Fruit fly (Drosophila melanogaster) whole organism, embryonic: ENCODE results near the gene Prp18.

Experiments
- CG11560 ChIP-seq: fragments of 200-800 bp; sonication (Bioruptor generic); IDR thresholded peaks from 3 replicates; pipeline ENCODE4 v1.3.6; 2022; ENCODE audit warnings: missing biosample characterization, missing genetic modification characterization
- CG13624 ChIP-seq: fragments of 200-800 bp; sonication (Bioruptor generic); optimal IDR thresholded peaks from 2 replicates; lab custom pipeline; 2016; ENCODE audit warnings: missing biosample characterization, missing genetic modification characterization
- CG13894 ChIP-seq: fragments of 200-800 bp; sonication (Bioruptor generic); optimal IDR thresholded peaks from 3 replicates; lab custom pipeline; 2018; ENCODE audit warnings: missing biosample characterization, mild to moderate bottlenecking, missing genetic modification characterization, moderate library complexity
- CG15073 ChIP-seq: fragments of 200-800 bp; sonication (Bioruptor generic); optimal IDR thresholded peaks from 2 replicates; lab custom pipeline; 2016; ENCODE audit warnings: missing biosample characterization, missing genetic modification characterization
- CG18764 ChIP-seq: fragments of 200-800 bp; sonication (Bioruptor generic); optimal IDR thresholded peaks from 3 replicates; lab custom pipeline; 2016; ENCODE audit warnings: missing biosample characterization, missing genetic modification characterization
- CG2120 ChIP-seq: fragments of 200-800 bp; sonication (Bioruptor generic); optimal IDR thresholded peaks from 3 replicates; lab custom pipeline; 2016; ENCODE audit warnings: missing biosample characterization, missing genetic modification characterization
- CG34376 ChIP-seq: fragments of 200-800 bp; sonication (Bioruptor generic); optimal IDR thresholded peaks from 2 replicates; lab custom pipeline; 2018; ENCODE audit warnings: missing biosample characterization, mild to moderate bottlenecking, missing genetic modification characterization
- CG34422 ChIP-seq: fragments of 200-800 bp; sonication (Bioruptor generic); IDR thresholded peaks from 3 replicates; pipeline ENCODE4 v1.3.6; 2022; ENCODE audit warnings: missing biosample characterization, missing genetic modification characterization
- CG4617 ChIP-seq: fragments of 200-800 bp; sonication (Bioruptor generic); optimal IDR thresholded peaks from 3 replicates; lab custom pipeline; 2016; ENCODE audit warnings: missing biosample characterization, missing genetic modification characterization, borderline replicate concordance
- CG5245 ChIP-seq: fragments of 200-800 bp; sonication (Bioruptor generic); optimal IDR thresholded peaks from 3 replicates; lab custom pipeline; 2016; ENCODE audit warnings: missing biosample characterization, missing genetic modification characterization
- CG7786 ChIP-seq: fragments of 200-800 bp; sonication (Bioruptor generic); optimal IDR thresholded peaks from 2 replicates; lab custom pipeline; 2016; ENCODE audit warnings: missing biosample characterization, missing genetic modification characterization
- CG7928 ChIP-seq: fragments of 200-800 bp; sonication (Bioruptor generic); optimal IDR thresholded peaks from 2 replicates; lab custom pipeline; 2017; ENCODE audit warnings: missing biosample characterization, mild to moderate bottlenecking, missing genetic modification characterization
- CG9437 ChIP-seq: fragments of 200-800 bp; sonication (Bioruptor generic); optimal IDR thresholded peaks from 2 replicates; lab custom pipeline; 2018; ENCODE audit warnings: missing biosample characterization, mild to moderate bottlenecking, missing genetic modification characterization
- D19A ChIP-seq: fragments of 200-800 bp; optimal IDR thresholded peaks from 3 replicates; lab custom pipeline; 2019; ENCODE audit warnings: missing biosample characterization, mild to moderate bottlenecking, missing genetic modification characterization, moderate library complexity
- Dip2 ChIP-seq: fragments of 200-800 bp; sonication (Bioruptor generic); IDR thresholded peaks from 2 replicates; pipeline ENCODE4 v1.3.6; 2022; ENCODE audit warnings: missing biosample characterization, missing genetic modification characterization
- Dip3 ChIP-seq: fragments of 200-800 bp; sonication (Bioruptor generic); optimal IDR thresholded peaks from 3 replicates; lab custom pipeline; 2016; ENCODE audit warnings: missing biosample characterization, missing genetic modification characterization
- Fer3 ChIP-seq: fragments of 200-800 bp; sonication (Bioruptor generic); optimal IDR thresholded peaks from 2 replicates; lab custom pipeline; 2018; ENCODE audit warnings: missing biosample characterization, mild to moderate bottlenecking, missing genetic modification characterization, moderate library complexity
- HLHmδ ChIP-seq: fragments of 200-800 bp; sonication (Bioruptor generic); optimal IDR thresholded peaks from 2 replicates; lab custom pipeline; 2018; ENCODE audit warnings: missing biosample characterization, mild to moderate bottlenecking, missing genetic modification characterization, moderate library complexity
- HmgZ ChIP-seq: fragments of 200-800 bp; sonication (Bioruptor generic); optimal IDR thresholded peaks from 2 replicates; lab custom pipeline; 2018; ENCODE audit warnings: missing biosample characterization, mild to moderate bottlenecking, missing genetic modification characterization
- Hmx ChIP-seq: fragments of 200-800 bp; sonication (Bioruptor generic); optimal IDR thresholded peaks from 2 replicates; lab custom pipeline; 2016; ENCODE audit warnings: missing biosample characterization, missing genetic modification characterization
- Jarid2 ChIP-seq: fragments of 200-800 bp; sonication (Bioruptor generic); optimal IDR thresholded peaks from 3 replicates; lab custom pipeline; 2017; ENCODE audit warnings: mild to moderate bottlenecking, missing biosample characterization, missing genetic modification reagents, missing genetic modification characterization
- Ptx1 ChIP-seq: fragments of 200-800 bp; sonication (Bioruptor generic); IDR thresholded peaks from 2 replicates; pipeline ENCODE4 v1.3.6; 2022; ENCODE audit warnings: missing biosample characterization, missing genetic modification characterization
- Xbp1 ChIP-seq: fragments of 200-800 bp; sonication (Bioruptor generic); optimal IDR thresholded peaks from 3 replicates; lab custom pipeline; 2016; ENCODE audit warnings: missing biosample characterization, mild to moderate bottlenecking, missing genetic modification characterization
- al ChIP-seq: fragments of 200-800 bp; sonication (Bioruptor generic); IDR thresholded peaks from 2 replicates; pipeline ENCODE4 v1.3.6; 2022; ENCODE audit warnings: missing biosample characterization, missing genetic modification characterization
- bbx ChIP-seq: fragments of 200-800 bp; sonication (Bioruptor generic); IDR thresholded peaks from 2 replicates; pipeline ENCODE4 v1.3.6; 2022; ENCODE audit warnings: missing biosample characterization, missing genetic modification characterization; ENCODE audit not compliant: partially characterized antibody
- bsh ChIP-seq, 2 experiments: fragments of 200-800 bp; sonication (Bioruptor generic); optimal IDR thresholded peaks; 2 replicates each; lab custom pipeline; 2017 to 2018; ENCODE audit warnings: mild to moderate bottlenecking in 2 of 2, missing biosample characterization in 2 of 2, missing genetic modification characterization in 2 of 2, moderate library complexity in 1 of 2
- corto ChIP-seq: fragments of 200-800 bp; sonication (Bioruptor generic); optimal IDR thresholded peaks from 2 replicates; lab custom pipeline; 2016; ENCODE audit warnings: missing biosample characterization, mild to moderate bottlenecking, missing genetic modification characterization, moderate library complexity
- eve ChIP-seq, 2 experiments: fragments of >200 bp; optimal IDR thresholded peaks; 2 replicates each; lab custom pipeline; 2017; ENCODE audit warnings: missing biosample characterization in 2 of 2, missing genetic modification characterization in 2 of 2
- fd96Cb ChIP-seq: fragments of 200-800 bp; sonication (Bioruptor generic); optimal IDR thresholded peaks from 2 replicates; lab custom pipeline; 2018; ENCODE audit warnings: missing biosample characterization, mild to moderate bottlenecking, missing genetic modification characterization, moderate library complexity
- fu2 ChIP-seq: fragments of 200-800 bp; sonication (Bioruptor generic); optimal IDR thresholded peaks from 2 replicates; lab custom pipeline; 2016; ENCODE audit warnings: missing biosample characterization, missing genetic modification characterization
- gce ChIP-seq: fragments of 200-800 bp; sonication (Bioruptor generic); IDR thresholded peaks from 3 replicates; pipeline ENCODE4 v1.3.6; 2022; ENCODE audit warnings: missing biosample characterization, missing genetic modification characterization
- gfzf ChIP-seq: fragments of 200-800 bp; sonication (Bioruptor generic); optimal IDR thresholded peaks from 2 replicates; lab custom pipeline; 2016; ENCODE audit warnings: missing biosample characterization, mild to moderate bottlenecking, missing genetic modification characterization, moderate library complexity
- grn ChIP-seq: fragments of 200-800 bp; sonication (Bioruptor generic); optimal IDR thresholded peaks from 3 replicates; lab custom pipeline; 2017; ENCODE audit warnings: missing biosample characterization, missing genetic modification characterization
- gsb ChIP-seq: fragments of 200-800 bp; sonication (Bioruptor generic); IDR thresholded peaks from 2 replicates; pipeline ENCODE4 v1.3.6; 2022; ENCODE audit warnings: missing biosample characterization, missing genetic modification characterization
- inv ChIP-seq: fragments of 200-800 bp; sonication (Bioruptor generic); IDR thresholded peaks from 2 replicates; pipeline ENCODE4 v1.3.6; 2022; ENCODE audit warnings: missing biosample characterization, missing genetic modification characterization; ENCODE audit not compliant: partially characterized antibody
- jigr1 ChIP-seq: fragments of 200-800 bp; sonication (Bioruptor generic); IDR thresholded peaks from 3 replicates; pipeline ENCODE4 v1.3.6; 2022; ENCODE audit warnings: missing biosample characterization, missing genetic modification characterization
- lab ChIP-seq: fragments of 200-800 bp; sonication (Bioruptor generic); optimal IDR thresholded peaks from 3 replicates; lab custom pipeline; 2017; ENCODE audit warnings: missing biosample characterization, missing genetic modification characterization, mild to moderate bottlenecking, moderate library complexity, missing genetic modification reagents
- lbe ChIP-seq: fragments of 200-800 bp; sonication (Bioruptor generic); optimal IDR thresholded peaks from 2 replicates; lab custom pipeline; 2016; ENCODE audit warnings: missing biosample characterization, mild to moderate bottlenecking, missing genetic modification characterization
- nerfin-1 ChIP-seq: fragments of 200-800 bp; sonication (Bioruptor generic); optimal IDR thresholded peaks from 3 replicates; lab custom pipeline; 2019; ENCODE audit warnings: missing biosample characterization, mild to moderate bottlenecking, missing genetic modification characterization, moderate library complexity
- nerfin-2 ChIP-seq: fragments of 200-800 bp; sonication (Bioruptor generic); IDR thresholded peaks from 2 replicates; pipeline ENCODE4 v1.3.6; 2022; ENCODE audit warnings: missing biosample characterization, missing genetic modification characterization; ENCODE audit not compliant: partially characterized antibody
- pfk ChIP-seq: fragments of 200-800 bp; sonication (Bioruptor generic); optimal IDR thresholded peaks from 2 replicates; lab custom pipeline; 2018; ENCODE audit warnings: missing biosample characterization, mild to moderate bottlenecking, missing genetic modification characterization, moderate library complexity
- repo ChIP-seq: fragments of 200-800 bp; sonication (Bioruptor generic); optimal IDR thresholded peaks from 2 replicates; lab custom pipeline; 2016; ENCODE audit warnings: missing biosample characterization, missing genetic modification characterization
- row ChIP-seq: fragments of 200-800 bp; sonication (Bioruptor generic); IDR thresholded peaks from 3 replicates; pipeline ENCODE4 v1.3.6; 2022; ENCODE audit warnings: missing biosample characterization, missing genetic modification characterization
- sens ChIP-seq: fragments of 200-800 bp; sonication (Bioruptor generic); peaks from one replicate; lab custom pipeline; 2016; ENCODE audit warnings: missing biosample characterization, missing genetic modification characterization
- tna ChIP-seq: fragments of 200-800 bp; sonication (Bioruptor generic); IDR thresholded peaks from 2 replicates; pipeline ENCODE4 v1.3.6; 2022; ENCODE audit warnings: missing biosample characterization, missing genetic modification characterization; ENCODE audit not compliant: partially characterized antibody
- toy ChIP-seq: fragments of 200-800 bp; sonication (Bioruptor generic); IDR thresholded peaks from 2 replicates; pipeline ENCODE4 v1.3.6; 2022; ENCODE audit warnings: missing biosample characterization, missing genetic modification characterization
- ttk ChIP-seq: fragments of 200-800 bp; sonication (Bioruptor generic); IDR thresholded peaks from 2 replicates; pipeline ENCODE4 v2.1.2; 2022; ENCODE audit warnings: missing biosample characterization, missing genetic modification characterization
- tx ChIP-seq: fragments of 200-800 bp; sonication (Bioruptor generic); optimal IDR thresholded peaks from 2 replicates; lab custom pipeline; 2016; ENCODE audit warnings: missing biosample characterization, missing genetic modification characterization
- wor ChIP-seq: fragments of 200-800 bp; sonication (Bioruptor generic); IDR thresholded peaks from 2 replicates; pipeline ENCODE4 v1.3.6; 2022; ENCODE audit warnings: missing biosample characterization, missing genetic modification characterization

Gene Prp18

DNA sequence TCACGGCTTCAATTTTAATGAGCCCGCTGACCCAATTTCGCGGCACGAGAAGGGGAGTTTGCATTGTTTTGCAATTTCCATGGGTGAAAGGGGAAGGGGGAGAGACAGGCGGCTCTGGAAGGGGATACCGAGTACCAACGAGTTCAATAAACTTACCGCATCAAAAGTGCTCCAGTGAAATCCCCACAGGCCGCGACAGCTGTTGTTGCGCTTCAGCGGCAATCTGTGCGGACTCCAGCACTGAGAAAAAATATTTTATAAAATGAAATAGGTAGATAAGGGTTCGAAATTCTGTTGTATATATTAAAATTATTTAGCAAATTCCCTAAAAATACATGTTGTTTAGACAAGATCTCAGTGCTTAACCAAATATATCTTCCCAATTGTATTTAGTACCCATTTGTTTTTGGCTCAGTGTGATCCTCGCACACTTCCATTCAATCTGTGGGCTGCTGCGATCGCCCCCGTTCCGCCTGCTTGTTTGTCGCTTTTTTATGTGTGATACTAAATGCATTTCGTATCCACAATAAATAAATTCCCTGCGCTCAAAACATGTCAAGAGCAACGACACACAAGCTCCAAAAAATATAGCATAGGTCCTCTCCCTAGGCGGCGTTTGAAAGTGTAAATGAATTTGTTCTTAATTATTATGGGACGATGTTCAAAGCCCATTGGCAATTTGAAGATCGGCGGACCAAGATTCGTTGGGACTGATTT lies 35.4 kb downstream of the Prp18 start (continued):
- peak; percentile 76 for TF ChIP-seq ttk
- no peak for TF ChIP-seq gsb (GFP tag; lab: Robert Waterston, UW)
- peak; percentile 23 for TF ChIP-seq Jarid2 (GFP tag; lab: Kevin White, UChicago)
- TF ChIP-seq Fer3: peak; percentile 61
- TF ChIP-seq CG7786 (GFP tag; lab: Kevin White, UChicago): peak; percentile 27
- peak; percentile 82 for TF ChIP-seq Ptx1 (GFP tag; lab: Robert Waterston, UW)
- peak; percentile 72 for TF ChIP-seq lbe (GFP tag; lab: Kevin White, UChicago)
- peak; percentile 80 for TF ChIP-seq nerfin-1 (tag; lab: Kevin White, UChicago)
- peak; percentile 65 to 92 for TF ChIP-seq bsh (GFP tag; optimal IDR thresholded peaks at IDR 0.05; lab: Kevin White, UChicago)
- TF ChIP-seq CG34422: peak; percentile 69; the same call in 2 of the 3 replicates
- TF ChIP-seq CG34376: no peak
- TF ChIP-seq Dip2: no peak
- peak; percentile 64; the same call in 1 of the 3 replicates for TF ChIP-seq jigr1 (GFP tag; lab: Robert Waterston, UW)
- peak; percentile 96 for TF ChIP-seq sens (GFP tag; lab: Kevin White, UChicago)
- TF ChIP-seq fd96Cb (tag; lab: Kevin White, UChicago): peak; percentile 87
- no peak for TF ChIP-seq CG15073 (GFP tag; lab: Kevin White, UChicago)
- peak; percentile 75 for TF ChIP-seq lab
- no peak for TF ChIP-seq pfk
- TF ChIP-seq inv (GFP tag; lab: Robert Waterston, UW): no peak
- peak; percentile 2 for TF ChIP-seq corto (GFP tag; lab: Kevin White, UChicago)
- TF ChIP-seq Xbp1 (GFP tag; lab: Kevin White, UChicago): peak; percentile 82
- no peak for TF ChIP-seq CG7928 (GFP tag; lab: Kevin White, UChicago)
- TF ChIP-seq fu2 (GFP tag; lab: Kevin White, UChicago): no peak
- peak; percentile 39 for TF ChIP-seq CG4617 (GFP tag; lab: Kevin White, UChicago)
- no peak for TF ChIP-seq bbx (GFP tag; lab: Robert Waterston, UW)
- TF ChIP-seq toy (GFP tag; lab: Robert Waterston, UW): no peak
- TF ChIP-seq wor (GFP tag; lab: Robert Waterston, UW): peak; percentile 79
- TF ChIP-seq gfzf (GFP tag; lab: Kevin White, UChicago): no peak
- TF ChIP-seq tna: no peak
- TF ChIP-seq CG13894: no peak
- no peak for TF ChIP-seq HLHmδ (GFP tag; lab: Kevin White, UChicago)
- peak; percentile 75 for TF ChIP-seq CG5245 (GFP tag; lab: Kevin White, UChicago)
- TF ChIP-seq Hmx (GFP tag; lab: Kevin White, UChicago): no peak
- no peak for TF ChIP-seq CG13624 (GFP tag; lab: Kevin White, UChicago)
- TF ChIP-seq gce (GFP tag; lab: Robert Waterston, UW): peak; percentile 65; the same call in 1 of the 3 replicates
- TF ChIP-seq D19A: peak; percentile 77
- peak; percentile 74 for TF ChIP-seq CG18764 (GFP tag; lab: Kevin White, UChicago)
- TF ChIP-seq repo (GFP tag; lab: Kevin White, UChicago): peak; percentile 34
- peak; percentile 23 for TF ChIP-seq CG2120 (GFP tag; lab: Kevin White, UChicago)
- TF ChIP-seq CG9437: peak; percentile 67
- no peak for TF ChIP-seq grn (GFP tag; lab: Kevin White, UChicago)
- 0 out of 3 replicates have a peak, but pooled peaks have one; percentile 52 for TF ChIP-seq CG11560 (tag; lab: Robert Waterston, UW)
- peak; percentile 6 for TF ChIP-seq HmgZ (tag; lab: Kevin White, UChicago)
- TF ChIP-seq Dip3 (GFP tag; lab: Kevin White, UChicago): no peak
- TF ChIP-seq row (GFP tag; lab: Robert Waterston, UW): peak; percentile 84
- no peak for TF ChIP-seq al
- peak in 1 of 2 experiments; percentile 91 for TF ChIP-seq eve (GFP tag; optimal IDR thresholded peaks at IDR 0.05; lab: Kevin White, UChicago)
- no peak for TF ChIP-seq nerfin-2 (GFP tag; lab: Robert Waterston, UW)
- TF ChIP-seq tx: no peak
